Fruit fly (Drosophila melanogaster) whole organism, embryonic: Measurements from ENCODE around the gene Eip63E.

Source experiments
- CG10209 ChIP-seq: fragments of 200-800 bp; sonication (Bioruptor generic); optimal IDR thresholded peaks from 3 replicates; lab custom pipeline; 2017; ENCODE audit warnings: missing biosample characterization, mild to moderate bottlenecking, missing genetic modification characterization, missing genetic modification reagents
- CG10267 ChIP-seq: fragments of 200-800 bp; sonication (Bioruptor generic); optimal IDR thresholded peaks from 2 replicates; lab custom pipeline; 2018; ENCODE audit warnings: missing biosample characterization, mild to moderate bottlenecking, missing genetic modification characterization, moderate library complexity
- CG11085 ChIP-seq: fragments of 200-800 bp; sonication (Bioruptor generic); IDR thresholded peaks from 2 replicates; pipeline ENCODE4 v1.3.6; 2022; ENCODE audit warnings: missing biosample characterization, missing genetic modification characterization
- CG11398 ChIP-seq: fragments of 200-800 bp; sonication (Bioruptor generic); optimal IDR thresholded peaks from 2 replicates; lab custom pipeline; 2016; ENCODE audit warnings: missing biosample characterization, missing genetic modification characterization
- CG11696 ChIP-seq: fragments of 200-800 bp; sonication (Bioruptor generic); IDR thresholded peaks from 2 replicates; pipeline ENCODE4 v1.3.6; 2022; ENCODE audit warnings: missing biosample characterization, missing genetic modification characterization
- CG12071 ChIP-seq: fragments of 200-800 bp; sonication (Bioruptor generic); optimal IDR thresholded peaks from 3 replicates; lab custom pipeline; 2018; ENCODE audit warnings: missing biosample characterization, mild to moderate bottlenecking, missing genetic modification characterization
- CG12155 ChIP-seq: fragments of 200-800 bp; sonication (Bioruptor generic); optimal IDR thresholded peaks from 3 replicates; lab custom pipeline; 2016; ENCODE audit warnings: missing biosample characterization, missing genetic modification characterization
- CG15011 ChIP-seq: fragments of 200-800 bp; sonication (Bioruptor generic); optimal IDR thresholded peaks from 3 replicates; lab custom pipeline; 2018; ENCODE audit warnings: missing biosample characterization, mild to moderate bottlenecking, missing genetic modification characterization
- CG15073 ChIP-seq: fragments of 200-800 bp; sonication (Bioruptor generic); optimal IDR thresholded peaks from 2 replicates; lab custom pipeline; 2016; ENCODE audit warnings: missing biosample characterization, missing genetic modification characterization
- CG1603 ChIP-seq: fragments of 200-800 bp; sonication (Bioruptor generic); optimal IDR thresholded peaks from 2 replicates; lab custom pipeline; 2019; ENCODE audit warnings: missing biosample characterization, mild to moderate bottlenecking, missing genetic modification characterization, moderate library complexity
- CG18476 ChIP-seq: fragments of 200-800 bp; sonication (Bioruptor generic); optimal IDR thresholded peaks from 2 replicates; lab custom pipeline; 2016; ENCODE audit warnings: missing biosample characterization, mild to moderate bottlenecking, missing genetic modification characterization
- CG3065 ChIP-seq: fragments of 200-800 bp; sonication (Bioruptor generic); optimal IDR thresholded peaks from 2 replicates; lab custom pipeline; 2016; ENCODE audit warnings: missing biosample characterization, missing genetic modification characterization
- CG7271 ChIP-seq: fragments of 200-800 bp; sonication (Bioruptor generic); optimal IDR thresholded peaks from 2 replicates; lab custom pipeline; 2018; ENCODE audit warnings: missing biosample characterization, mild to moderate bottlenecking, missing genetic modification characterization, moderate library complexity
- CG7839 ChIP-seq: fragments of 200-800 bp; sonication (Bioruptor generic); optimal IDR thresholded peaks from 3 replicates; lab custom pipeline; 2018; ENCODE audit warnings: missing biosample characterization, mild to moderate bottlenecking, missing genetic modification characterization, moderate library complexity
- D ChIP-seq, 2 experiments: fragments of 200-800 bp in 1 of 2; fragments of >200 bp in 1 of 2; sonication (Bioruptor generic) in 1 of 2; optimal IDR thresholded peaks; 2 replicates in 1 of 2; 3 replicates in 1 of 2; lab custom pipeline; 2017; ENCODE audit warnings: mild to moderate bottlenecking in 1 of 2, missing biosample characterization in 1 of 2, missing genetic modification characterization in 1 of 2, missing genetic modification reagents in 1 of 2
- D19B ChIP-seq: fragments of 200-800 bp; sonication (Bioruptor generic); optimal IDR thresholded peaks from 2 replicates; lab custom pipeline; 2017; ENCODE audit warnings: missing biosample characterization, mild to moderate bottlenecking, missing genetic modification characterization
- Ets65A ChIP-seq: fragments of 200-800 bp; sonication (Bioruptor generic); peaks from one replicate; lab custom pipeline; 2016; ENCODE audit warnings: missing biosample characterization, missing genetic modification characterization
- Gsc ChIP-seq: fragments of 200-800 bp; sonication (Bioruptor generic); IDR thresholded peaks from 2 replicates; pipeline ENCODE4 v1.3.6; 2022; ENCODE audit warnings: missing biosample characterization, missing genetic modification characterization
- Hsf ChIP-seq: fragments of 200-800 bp; sonication (Bioruptor generic); optimal IDR thresholded peaks from 3 replicates; lab custom pipeline; 2016; ENCODE audit warnings: missing biosample characterization, missing genetic modification characterization
- Kr ChIP-seq: fragments of 200-800 bp; sonication (Bioruptor generic); optimal IDR thresholded peaks from 2 replicates; lab custom pipeline; 2017; ENCODE audit warnings: missing biosample characterization, mild to moderate bottlenecking, missing genetic modification characterization
- MESR4 ChIP-seq: fragments of 200-800 bp; sonication (Bioruptor generic); optimal IDR thresholded peaks from 2 replicates; lab custom pipeline; 2018; ENCODE audit warnings: missing biosample characterization, mild to moderate bottlenecking, missing genetic modification characterization, moderate library complexity
- Med ChIP-seq: fragments of 200-800 bp; sonication (Bioruptor generic); peaks from one replicate; lab custom pipeline; 2016; ENCODE audit warnings: missing biosample characterization, missing genetic modification characterization, mild to moderate bottlenecking, inconsistent platforms, moderate library complexity
- Tbp ChIP-seq: fragments of >200 bp; optimal IDR thresholded peaks from 2 replicates; lab custom pipeline; 2018; ENCODE audit warnings: missing biosample characterization, missing genetic modification characterization
- Xrp1 ChIP-seq: fragments of 200-800 bp; sonication (Bioruptor generic); IDR thresholded peaks from 2 replicates; pipeline ENCODE4 v1.3.6; 2022; ENCODE audit warnings: missing biosample characterization, missing genetic modification characterization
- ac ChIP-seq: fragments of 200-800 bp; sonication (Bioruptor generic); optimal IDR thresholded peaks from 3 replicates; lab custom pipeline; 2017; ENCODE audit warnings: missing biosample characterization, mild to moderate bottlenecking, missing genetic modification characterization
- chif ChIP-seq, 2 experiments: fragments of 200-800 bp; sonication (Bioruptor generic); optimal IDR thresholded peaks; 3 replicates each; lab custom pipeline; 2016; ENCODE audit warnings: missing biosample characterization in 2 of 2, missing genetic modification characterization in 2 of 2
- crc ChIP-seq: fragments of 200-800 bp; sonication (Bioruptor generic); optimal IDR thresholded peaks from 2 replicates; lab custom pipeline; 2016; ENCODE audit warnings: missing biosample characterization, missing genetic modification characterization
- croc ChIP-seq: fragments of 200-800 bp; sonication (Bioruptor generic); conservative IDR thresholded peaks from 3 replicates; pipeline ENCODE4 v1.3.6; 2022; ENCODE audit warnings: missing biosample characterization, missing genetic modification characterization
- eve ChIP-seq, 2 experiments: fragments of >200 bp; optimal IDR thresholded peaks; 2 replicates each; lab custom pipeline; 2017; ENCODE audit warnings: missing biosample characterization in 2 of 2, missing genetic modification characterization in 2 of 2
- gce ChIP-seq: fragments of 200-800 bp; sonication (Bioruptor generic); IDR thresholded peaks from 3 replicates; pipeline ENCODE4 v1.3.6; 2022; ENCODE audit warnings: missing biosample characterization, missing genetic modification characterization
- hkb ChIP-seq, 2 experiments: fragments of 200-800 bp in 1 of 2; fragments of >200 bp in 1 of 2; sonication (Bioruptor generic) in 1 of 2; IDR thresholded peaks in 1 of 2; optimal IDR thresholded peaks in 1 of 2; 2 replicates each; pipeline versions ENCODE4 v1.3.6 to Lab custom; 2017 to 2022; ENCODE audit warnings: missing biosample characterization in 1 of 2, missing genetic modification characterization in 1 of 2
- hth ChIP-seq: fragments of >200 bp; optimal IDR thresholded peaks from 2 replicates; lab custom pipeline; 2017; ENCODE audit warnings: inconsistent platforms
- ind ChIP-seq: fragments of 200-800 bp; sonication (Bioruptor generic); optimal IDR thresholded peaks from 3 replicates; lab custom pipeline; 2016; ENCODE audit warnings: missing biosample characterization, missing genetic modification characterization
- insv ChIP-seq, 2 experiments: fragments of 200-800 bp; sonication (Bioruptor generic); optimal IDR thresholded peaks; 3 replicates each; lab custom pipeline; 2016 to 2018; ENCODE audit warnings: missing biosample characterization in 2 of 2, missing genetic modification characterization in 2 of 2
- lbe ChIP-seq: fragments of 200-800 bp; sonication (Bioruptor generic); optimal IDR thresholded peaks from 2 replicates; lab custom pipeline; 2016; ENCODE audit warnings: missing biosample characterization, mild to moderate bottlenecking, missing genetic modification characterization
- luna ChIP-seq: fragments of 200-800 bp; sonication (Bioruptor generic); optimal IDR thresholded peaks from 2 replicates; lab custom pipeline; 2016; ENCODE audit warnings: missing biosample characterization, missing genetic modification characterization
- odd ChIP-seq: fragments of 200-800 bp; sonication (Bioruptor generic); optimal IDR thresholded peaks from 2 replicates; lab custom pipeline; 2017; ENCODE audit warnings: missing biosample characterization, mild to moderate bottlenecking, missing genetic modification characterization
- p53 ChIP-seq: fragments of 200-800 bp; sonication (Bioruptor generic); optimal IDR thresholded peaks from 2 replicates; lab custom pipeline; 2016; ENCODE audit warnings: missing biosample characterization, missing genetic modification characterization
- psq ChIP-seq: fragments of 200-800 bp; sonication (Bioruptor generic); optimal IDR thresholded peaks from 2 replicates; lab custom pipeline; 2017; ENCODE audit warnings: missing biosample characterization, missing genetic modification characterization
- ranshi ChIP-seq: fragments of 200-800 bp; sonication (Bioruptor generic); IDR thresholded peaks from 2 replicates; pipeline ENCODE4 v1.3.6; 2022; ENCODE audit warnings: missing biosample characterization, missing genetic modification characterization
- repo ChIP-seq: fragments of 200-800 bp; sonication (Bioruptor generic); optimal IDR thresholded peaks from 2 replicates; lab custom pipeline; 2016; ENCODE audit warnings: missing biosample characterization, missing genetic modification characterization
- sima ChIP-seq: fragments of 200-800 bp; sonication (Bioruptor generic); optimal IDR thresholded peaks from 2 replicates; lab custom pipeline; 2016; ENCODE audit warnings: missing biosample characterization, missing genetic modification characterization
- ssp ChIP-seq: fragments of 200-800 bp; sonication (Bioruptor generic); IDR thresholded peaks from 2 replicates; pipeline ENCODE4 v1.3.6; 2022; ENCODE audit warnings: missing biosample characterization, missing genetic modification characterization
- tgo ChIP-seq: fragments of 200-800 bp; sonication (Bioruptor generic); IDR thresholded peaks from 3 replicates; pipeline ENCODE4 v1.3.6; 2022; ENCODE audit warnings: missing biosample characterization, missing genetic modification characterization
- unpg ChIP-seq: fragments of 200-800 bp; sonication (Bioruptor generic); optimal IDR thresholded peaks from 3 replicates; lab custom pipeline; 2018; ENCODE audit warnings: missing biosample characterization, mild to moderate bottlenecking, missing genetic modification characterization, moderate library complexity
- wdn ChIP-seq: fragments of 200-800 bp; sonication (Bioruptor generic); IDR thresholded peaks from 2 replicates; pipeline ENCODE4 v1.3.6; 2022; ENCODE audit warnings: missing biosample characterization, missing genetic modification characterization
- wek ChIP-seq: fragments of 200-800 bp; sonication (Bioruptor generic); optimal IDR thresholded peaks from 3 replicates; lab custom pipeline; 2018; ENCODE audit warnings: missing biosample characterization, mild to moderate bottlenecking, missing genetic modification characterization, moderate library complexity
- zen ChIP-seq: fragments of 200-800 bp; sonication (Bioruptor generic); optimal IDR thresholded peaks from 3 replicates; lab custom pipeline; 2018; ENCODE audit warnings: missing biosample characterization, mild to moderate bottlenecking, missing genetic modification characterization, moderate library complexity
- zen2 ChIP-seq: fragments of 200-800 bp; sonication (Bioruptor generic); IDR thresholded peaks from 3 replicates; pipeline ENCODE4 v1.3.6; 2022; ENCODE audit warnings: missing biosample characterization, missing genetic modification characterization; ENCODE audit not compliant: partially characterized antibody

The Eip63E gene

dm6 chr3L:3518512-3519492 lies 3.3 kb downstream of the Eip63E start:
- TF ChIP-seq CG11398, result no peak
- TF ChIP-seq insv (GFP tag; optimal IDR thresholded peaks at IDR 0.05; lab: Kevin White, UChicago), result no peak
- TF ChIP-seq CG18476 (GFP tag; lab: Kevin White, UChicago), result no peak
- no peak for TF ChIP-seq Tbp (GFP tag; lab: Kevin White, UChicago)
- peak; percentile 44 for TF ChIP-seq CG10209 (GFP tag; lab: Kevin White, UChicago)
- no peak for TF ChIP-seq lbe (GFP tag; lab: Kevin White, UChicago)
- TF ChIP-seq crc (GFP tag; lab: Kevin White, UChicago), result no peak
- peak; percentile 37 for TF ChIP-seq odd (GFP tag; lab: Kevin White, UChicago)
- TF ChIP-seq chif (GFP tag; optimal IDR thresholded peaks at IDR 0.05; lab: Kevin White, UChicago), result no peak
- no peak for TF ChIP-seq psq
- no peak for TF ChIP-seq Gsc (GFP tag; lab: Robert Waterston, UW)
- peak; percentile 14 for TF ChIP-seq CG1603 (tag; lab: Kevin White, UChicago)
- no peak for TF ChIP-seq CG11696 (GFP tag; lab: Robert Waterston, UW)
- no peak for TF ChIP-seq tgo (GFP tag; lab: Robert Waterston, UW)
- no peak for TF ChIP-seq CG3065 (GFP tag; lab: Kevin White, UChicago)
- no peak for TF ChIP-seq ind (GFP tag; lab: Kevin White, UChicago)
- TF ChIP-seq CG12071 (GFP tag; lab: Kevin White, UChicago), result peak; percentile 32
- TF ChIP-seq zen (tag; lab: Kevin White, UChicago), result peak; percentile 1
- TF ChIP-seq CG7271 (tag; lab: Kevin White, UChicago), result peak; percentile 18
- peak; percentile 55 for TF ChIP-seq CG15011 (GFP tag; lab: Kevin White, UChicago)
- TF ChIP-seq luna, result no peak
- peak; percentile 77 for TF ChIP-seq Med
- no peak for TF ChIP-seq sima (GFP tag; lab: Kevin White, UChicago)
- peak; percentile 17 for TF ChIP-seq Ets65A (GFP tag; lab: Kevin White, UChicago)
- no peak for TF ChIP-seq wek
- peak; percentile 8 for TF ChIP-seq CG10267
- no peak; the same call in none of the 2 replicates for TF ChIP-seq Xrp1 (GFP tag; lab: Robert Waterston, UW)
- TF ChIP-seq p53 (GFP tag; lab: Kevin White, UChicago), result no peak
- no peak for TF ChIP-seq ssp
- no peak for TF ChIP-seq D19B
- no peak for TF ChIP-seq CG12155
- no peak for TF ChIP-seq repo
- TF ChIP-seq ac (GFP tag; lab: Kevin White, UChicago), result peak; percentile 66
- no peak for TF ChIP-seq wdn (GFP tag; lab: Robert Waterston, UW)
- TF ChIP-seq hth (lab: Kevin White, UChicago), result no peak
- TF ChIP-seq zen2 (GFP tag; lab: Robert Waterston, UW), result no peak
- no peak for TF ChIP-seq gce (GFP tag; lab: Robert Waterston, UW)
- TF ChIP-seq Kr, result peak; percentile 62
- TF ChIP-seq CG15073 (GFP tag; lab: Kevin White, UChicago), result no peak
- no peak for TF ChIP-seq MESR4 (GFP tag; lab: Kevin White, UChicago)
- TF ChIP-seq CG7839 (tag; lab: Kevin White, UChicago), result no peak
- no peak for TF ChIP-seq croc (GFP tag; lab: Robert Waterston, UW)
- TF ChIP-seq unpg, result no peak
- no peak for TF ChIP-seq eve (GFP tag; optimal IDR thresholded peaks at IDR 0.05; lab: Kevin White, UChicago)
- no peak for TF ChIP-seq CG11085 (GFP tag; lab: Robert Waterston, UW)
- TF ChIP-seq ranshi (GFP tag; lab: Robert Waterston, UW), result no peak
- peak; percentile 2 for TF ChIP-seq Hsf (GFP tag; lab: Kevin White, UChicago)
- no peak for TF ChIP-seq D (optimal IDR thresholded peaks at IDR 0.05; lab: Kevin White, UChicago)
- TF ChIP-seq D (GFP tag; optimal IDR thresholded peaks at IDR 0.05; lab: Kevin White, UChicago), result no peak
- no peak for TF ChIP-seq hkb (optimal IDR thresholded peaks at IDR 0.05; lab: Kevin White, UChicago)
- no peak for TF ChIP-seq hkb (GFP tag; IDR thresholded peaks at IDR 0.05; lab: Robert Waterston, UW)
